Worm (Caenorhabditis elegans): Measurements from ENCODE around the gene nca-2.

- TF ChIP-seq ceh-9 (tag; optimal IDR thresholded peaks at IDR 0.05) = no peak
- no peak for TF ChIP-seq elt-3 (tag; optimal IDR thresholded peaks at IDR 0.05)
These were observed 48.3 kb upstream of the nca-2 start, which contains the start of gene rars-1 for ce11 chrIII:4917077-4917476.
